Fruit fly (Drosophila melanogaster) whole organism, adult: ENCODE results near the gene Yp2.
A peak's percentile ranks its signal among the peaks of the same experiment; 100 is the strongest.

Experiments
- CG11617 ChIP-seq: fragments of 200-800 bp; sonication (Bioruptor generic); optimal IDR thresholded peaks from 2 replicates; lab custom pipeline; 2017; ENCODE audit warnings: mild to moderate bottlenecking, missing biosample characterization, missing genetic modification reagents, missing genetic modification characterization
- CG12768 ChIP-seq: fragments of 200-800 bp; sonication (Bioruptor generic); optimal IDR thresholded peaks from 2 replicates; lab custom pipeline; 2017; ENCODE audit warnings: missing biosample characterization, missing genetic modification characterization, mild to moderate bottlenecking, moderate library complexity, missing genetic modification reagents
- CG14711 ChIP-seq: fragments of 200-800 bp; sonication (Bioruptor generic); optimal IDR thresholded peaks from 2 replicates; lab custom pipeline; 2018; ENCODE audit warnings: missing biosample characterization, mild to moderate bottlenecking, missing genetic modification characterization, moderate library complexity
- CG1620 ChIP-seq: fragments of 200-800 bp; sonication (Bioruptor generic); optimal IDR thresholded peaks from 2 replicates; lab custom pipeline; 2016; ENCODE audit warnings: missing biosample characterization, missing genetic modification characterization
- CG33017 ChIP-seq: fragments of 200-800 bp; sonication (Bioruptor generic); optimal IDR thresholded peaks from 2 replicates; lab custom pipeline; 2018; ENCODE audit warnings: missing biosample characterization, mild to moderate bottlenecking, missing genetic modification characterization, moderate library complexity
- CG5204 ChIP-seq: fragments of 200-800 bp; sonication (Bioruptor generic); optimal IDR thresholded peaks from 2 replicates; lab custom pipeline; 2016; ENCODE audit warnings: missing biosample characterization, missing genetic modification characterization
- CG7045 ChIP-seq: fragments of 200-800 bp; sonication (Bioruptor generic); optimal IDR thresholded peaks from 2 replicates; lab custom pipeline; 2017; ENCODE audit warnings: missing biosample characterization, mild to moderate bottlenecking, missing genetic modification characterization
- CG7101 ChIP-seq: fragments of 200-800 bp; sonication (Bioruptor generic); optimal IDR thresholded peaks from 2 replicates; lab custom pipeline; 2018; ENCODE audit warnings: missing biosample characterization, mild to moderate bottlenecking, missing genetic modification characterization, moderate library complexity
- Clk ChIP-seq: fragments of 200-800 bp; sonication (Bioruptor generic); optimal IDR thresholded peaks from 2 replicates; lab custom pipeline; 2017; ENCODE audit warnings: missing biosample characterization, missing genetic modification characterization
- Crg-1 ChIP-seq: fragments of 200-800 bp; sonication (Bioruptor generic); optimal IDR thresholded peaks from 2 replicates; lab custom pipeline; 2016; ENCODE audit warnings: missing biosample characterization, missing genetic modification characterization
- Hr96 ChIP-seq: fragments of 200-800 bp; sonication (Bioruptor generic); optimal IDR thresholded peaks from 2 replicates; lab custom pipeline; 2016; ENCODE audit warnings: missing biosample characterization, missing genetic modification characterization
- Mnt ChIP-seq: fragments of 200-800 bp; sonication (Bioruptor generic); optimal IDR thresholded peaks from 2 replicates; lab custom pipeline; 2016; ENCODE audit warnings: missing biosample characterization, mild to moderate bottlenecking, missing genetic modification characterization
- bab1 ChIP-seq: fragments of 200-800 bp; sonication (Bioruptor generic); optimal IDR thresholded peaks from 3 replicates; lab custom pipeline; 2019; ENCODE audit warnings: missing biosample characterization, mild to moderate bottlenecking, missing genetic modification characterization, moderate library complexity
- cic ChIP-seq: fragments of 200-800 bp; sonication (Bioruptor generic); optimal IDR thresholded peaks from 2 replicates; lab custom pipeline; 2017; ENCODE audit warnings: missing biosample characterization, mild to moderate bottlenecking, missing genetic modification characterization, moderate library complexity
- cnc ChIP-seq, 2 experiments: fragments of >200 bp; optimal IDR thresholded peaks; 2 replicates each; lab custom pipeline; 2017
- kay ChIP-seq: fragments of 200-800 bp; sonication (Bioruptor generic); peaks from one replicate; lab custom pipeline; 2016; ENCODE audit warnings: missing biosample characterization, missing genetic modification characterization, borderline replicate concordance
- ovo ChIP-seq: fragments of 200-800 bp; sonication (Bioruptor generic); optimal IDR thresholded peaks from 2 replicates; lab custom pipeline; 2016; ENCODE audit warnings: missing biosample characterization, missing genetic modification characterization
- pad ChIP-seq: fragments of 200-800 bp; sonication (Bioruptor generic); optimal IDR thresholded peaks from 3 replicates; lab custom pipeline; 2017; ENCODE audit warnings: missing biosample characterization, missing genetic modification characterization, mild to moderate bottlenecking, moderate library complexity, missing genetic modification reagents
- tj ChIP-seq: fragments of 200-800 bp; sonication (Bioruptor generic); optimal IDR thresholded peaks from 3 replicates; lab custom pipeline; 2017; ENCODE audit warnings: missing biosample characterization, mild to moderate bottlenecking, missing genetic modification characterization, moderate library complexity
- toe ChIP-seq: fragments of 200-800 bp; sonication (Bioruptor generic); optimal IDR thresholded peaks from 2 replicates; lab custom pipeline; 2016; ENCODE audit warnings: missing biosample characterization, missing genetic modification characterization

Gene Yp2

dm6 chrX:10052549-10052948 lies at the start of gene Yp2:
Gene Yp2, minus strand, starts transcription at chrX:10052636.
- TF ChIP-seq CG5204 (GFP tag; lab: Kevin White, UChicago) (no peak), tj (GFP tag; lab: Kevin White, UChicago) (peak; percentile 98)

DNA sequence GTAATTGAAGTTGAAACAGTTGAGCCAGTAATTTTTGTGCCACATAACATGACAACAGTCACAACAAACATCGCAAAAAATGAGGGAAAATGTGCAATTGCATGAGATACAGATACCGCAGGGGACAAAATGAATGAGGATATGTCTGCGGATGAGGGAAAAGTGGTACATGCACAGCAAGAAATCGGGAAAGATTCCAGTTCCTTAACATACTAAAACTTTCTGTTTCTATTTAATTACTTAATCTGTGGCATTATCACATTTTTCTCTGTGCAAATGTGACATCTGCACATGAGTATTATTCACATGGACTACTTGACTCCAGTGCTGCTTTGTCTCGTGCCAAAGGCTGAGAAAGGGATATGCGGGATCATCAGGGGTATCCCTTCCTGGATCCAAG lies 40.4 kb upstream of the Yp2 start:
- TF ChIP-seq toe (GFP tag; lab: Kevin White, UChicago) (no peak), cic (GFP tag; lab: Kevin White, UChicago) (no peak), CG7101 (tag; lab: Kevin White, UChicago) (no peak), pad (GFP tag; lab: Kevin White, UChicago) (no peak), CG14711 (tag; lab: Kevin White, UChicago) (no peak), kay (GFP tag; lab: Kevin White, UChicago) (no peak), Hr96 (no peak), Crg-1 (GFP tag; lab: Kevin White, UChicago) (no peak), CG33017 (tag; lab: Kevin White, UChicago) (no peak), CG11617 (GFP tag; lab: Kevin White, UChicago) (no peak), CG7045 (GFP tag; lab: Kevin White, UChicago) (no peak), bab1 (GFP tag; lab: Kevin White, UChicago) (no peak), ovo (GFP tag; lab: Kevin White, UChicago) (no peak), Mnt (GFP tag; lab: Kevin White, UChicago) (no peak), tj (GFP tag; lab: Kevin White, UChicago) (no peak)

DNA sequence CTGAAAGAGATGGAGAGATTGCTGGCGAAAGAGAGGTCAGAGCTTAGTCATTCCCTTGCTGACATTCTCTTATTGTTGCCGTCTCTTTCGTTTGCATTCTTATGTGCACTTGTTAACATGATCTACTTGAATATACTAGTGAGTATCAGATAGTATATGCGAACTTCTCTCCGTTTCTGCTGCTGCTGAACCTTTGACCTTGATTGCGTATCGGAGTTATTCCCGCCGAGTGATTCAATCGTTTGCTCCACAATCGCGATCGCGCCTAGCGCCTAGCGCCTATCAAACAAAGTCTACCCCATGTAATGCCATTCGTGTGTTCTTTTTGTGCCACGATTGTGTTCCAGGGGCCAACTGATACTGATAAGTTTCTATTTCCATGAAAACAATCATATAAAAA lies 36.8 kb upstream of the Yp2 start:
- TF ChIP-seq cnc (optimal IDR thresholded peaks at IDR 0.05; lab: Kevin White, UChicago) (no peak), CG7045 (GFP tag; lab: Kevin White, UChicago) (no peak), CG33017 (tag; lab: Kevin White, UChicago) (no peak), Clk (GFP tag; lab: Kevin White, UChicago) (no peak), CG1620 (GFP tag; lab: Kevin White, UChicago) (no peak)

- peak; percentile 16 for TF ChIP-seq CG1620 (GFP tag; lab: Kevin White, UChicago)
- TF ChIP-seq Mnt (GFP tag; lab: Kevin White, UChicago) = no peak
- no peak for TF ChIP-seq CG5204 (GFP tag; lab: Kevin White, UChicago)
- peak; percentile 13 for TF ChIP-seq bab1 (GFP tag; lab: Kevin White, UChicago)
- TF ChIP-seq CG12768 (GFP tag; lab: Kevin White, UChicago) = no peak
- no peak for TF ChIP-seq ovo (GFP tag; lab: Kevin White, UChicago)
- peak; percentile 14 for TF ChIP-seq CG14711 (tag; lab: Kevin White, UChicago)
- no peak for TF ChIP-seq cnc (optimal IDR thresholded peaks at IDR 0.05; lab: Kevin White, UChicago)
- TF ChIP-seq CG7045 (GFP tag; lab: Kevin White, UChicago) = no peak
- no peak for TF ChIP-seq Hr96
- peak; percentile 67 for TF ChIP-seq tj (GFP tag; lab: Kevin White, UChicago)
- TF ChIP-seq CG7101 (tag; lab: Kevin White, UChicago) = peak; percentile 7
- no peak for TF ChIP-seq CG33017 (tag; lab: Kevin White, UChicago)
- no peak for TF ChIP-seq toe (GFP tag; lab: Kevin White, UChicago)
- no peak for TF ChIP-seq CG11617 (GFP tag; lab: Kevin White, UChicago)
Measured at dm6 chrX:10088023-10088913, 35.8 kb upstream of the Yp2 start.

DNA sequence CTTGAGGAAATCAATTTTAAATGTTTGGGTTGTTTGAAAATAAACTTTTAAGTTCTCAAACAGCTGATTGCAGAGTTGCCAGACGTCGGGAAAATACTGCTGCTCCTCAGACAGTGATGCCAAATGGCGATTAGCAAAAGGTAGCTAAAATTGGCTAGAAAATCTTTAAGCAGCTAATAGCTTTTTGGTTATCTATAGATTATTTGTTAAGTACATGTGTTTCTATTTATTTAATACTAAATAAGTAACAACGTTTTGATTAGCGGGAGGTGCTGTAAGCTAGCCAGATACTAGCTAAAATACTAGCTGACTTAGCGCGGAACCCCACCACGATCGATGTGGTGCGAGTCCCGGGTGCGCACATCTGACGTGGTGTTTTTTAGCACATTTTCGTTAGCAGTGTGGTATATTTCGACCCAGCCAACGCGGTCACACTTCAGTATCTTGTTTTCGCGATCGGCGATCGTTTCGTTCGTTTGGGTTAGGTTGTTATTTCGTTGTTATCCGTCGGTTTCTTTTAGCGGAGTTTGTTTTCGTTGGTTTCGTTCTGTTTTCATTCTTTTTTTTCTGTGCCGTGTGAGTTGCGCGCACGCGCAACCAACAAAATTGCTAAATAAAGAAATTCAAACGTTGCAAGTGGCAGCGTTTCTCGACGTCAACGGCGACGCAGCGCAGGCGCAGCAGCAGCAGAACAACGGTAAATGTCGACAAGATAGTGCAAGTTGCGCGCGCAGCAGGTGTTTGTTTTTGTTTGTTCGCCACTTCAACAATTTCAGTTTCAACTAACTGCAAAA lies 33.9 kb upstream of the Yp2 start, which contains the start of the genes Naxe and RhoU:
Gene Naxe (minus strand): TSS at position 77 of the 794 bp plus-strand sequence.
Gene RhoU (plus strand): TSS at position 433 of the 794 bp plus-strand sequence.
- TF ChIP-seq CG14711 (tag; lab: Kevin White, UChicago) = peak; percentile 23
- no peak for TF ChIP-seq Clk (GFP tag; lab: Kevin White, UChicago)
- no peak for TF ChIP-seq Hr96
- TF ChIP-seq ovo (GFP tag; lab: Kevin White, UChicago) = peak; percentile 79
- TF ChIP-seq toe (GFP tag; lab: Kevin White, UChicago) = peak; percentile 29
- TF ChIP-seq CG1620 (GFP tag; lab: Kevin White, UChicago) = peak; percentile 52
- TF ChIP-seq CG7101 (tag; lab: Kevin White, UChicago) = peak; percentile 18
- TF ChIP-seq bab1 (GFP tag; lab: Kevin White, UChicago) = peak; percentile 39
- TF ChIP-seq tj (GFP tag; lab: Kevin White, UChicago) = peak; percentile 44
- peak; percentile 36 for TF ChIP-seq Mnt (GFP tag; lab: Kevin White, UChicago)
- no peak for TF ChIP-seq pad (GFP tag; lab: Kevin White, UChicago)

DNA sequence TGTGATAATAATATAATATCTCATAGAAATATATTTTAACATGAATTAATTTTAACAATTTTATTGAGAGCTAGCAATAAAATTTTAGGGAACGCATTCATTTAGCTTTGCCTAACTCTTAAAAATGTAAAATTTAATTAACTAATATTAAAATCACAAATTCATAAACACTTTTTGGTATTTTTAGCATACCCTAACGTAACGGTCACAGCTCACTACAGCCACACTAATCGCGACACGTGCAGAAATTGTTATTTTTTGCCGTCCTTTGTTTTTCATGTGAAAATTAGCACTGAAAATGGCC lies 30.5 kb upstream of the Yp2 start, which contains the start of gene CG2972:
Gene CG2972 (plus strand): TSS at position 205 of the 304 bp plus-strand sequence.
- TF ChIP-seq bab1 (GFP tag; lab: Kevin White, UChicago) (no peak), Mnt (GFP tag; lab: Kevin White, UChicago) (peak; percentile 72)
